Fruit fly (Drosophila melanogaster) whole organism: Measurements from ENCODE around the gene Agpat3.

Experiments
- CG8478 ChIP-seq: fragments of >200 bp; optimal IDR thresholded peaks from 2 replicates; lab custom pipeline; 2018; ENCODE audit warnings: inconsistent platforms
- Dll ChIP-seq: fragments of >200 bp; optimal IDR thresholded peaks from 2 replicates; lab custom pipeline; 2017
- EcR ChIP-seq, 2 experiments: fragments of >200 bp; optimal IDR thresholded peaks; 2 replicates each; lab custom pipeline; 2017; ENCODE audit warnings: missing biosample characterization in 2 of 2, missing genetic modification characterization in 2 of 2, missing genetic modification reagents in 2 of 2
- pan ChIP-seq: fragments of >200 bp; optimal IDR thresholded peaks from 2 replicates; lab custom pipeline; 2017
- psq ChIP-seq: fragments of >200 bp; optimal IDR thresholded peaks from 2 replicates; lab custom pipeline; 2017
- usp ChIP-seq: fragments of >200 bp; optimal IDR thresholded peaks from 2 replicates; lab custom pipeline; 2017; ENCODE audit warnings: missing biosample characterization, missing genetic modification characterization, mixed read lengths

Gene Agpat3

DNA sequence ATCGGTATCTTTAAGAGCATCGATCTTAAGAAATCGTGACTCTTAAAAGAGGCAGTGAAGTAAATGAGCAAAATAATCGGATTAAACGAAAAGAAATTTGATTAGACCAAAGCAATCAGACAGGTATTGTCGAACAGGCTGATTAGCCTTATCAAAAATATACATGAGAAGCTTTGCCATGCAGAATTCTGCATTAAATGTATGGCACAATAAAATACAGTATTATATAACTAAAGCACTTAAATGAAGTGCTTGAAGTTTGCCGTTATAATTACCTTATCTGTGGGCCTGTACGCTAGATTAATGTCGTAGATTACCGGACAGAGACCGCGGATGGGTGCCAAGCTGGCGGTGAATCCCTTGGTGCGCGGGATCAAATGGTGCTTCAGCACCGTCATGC is 2.7 kb downstream of the Agpat3 start:
- TF ChIP-seq EcR (GFP tag; optimal IDR thresholded peaks at IDR 0.05; lab: Kevin White, UChicago) (no peak), psq (lab: Kevin White, UChicago) (no peak), CG8478 (lab: Kevin White, UChicago) (no peak), Dll (lab: Kevin White, UChicago) (no peak), pan (lab: Kevin White, UChicago) (no peak), usp (no peak)

DNA sequence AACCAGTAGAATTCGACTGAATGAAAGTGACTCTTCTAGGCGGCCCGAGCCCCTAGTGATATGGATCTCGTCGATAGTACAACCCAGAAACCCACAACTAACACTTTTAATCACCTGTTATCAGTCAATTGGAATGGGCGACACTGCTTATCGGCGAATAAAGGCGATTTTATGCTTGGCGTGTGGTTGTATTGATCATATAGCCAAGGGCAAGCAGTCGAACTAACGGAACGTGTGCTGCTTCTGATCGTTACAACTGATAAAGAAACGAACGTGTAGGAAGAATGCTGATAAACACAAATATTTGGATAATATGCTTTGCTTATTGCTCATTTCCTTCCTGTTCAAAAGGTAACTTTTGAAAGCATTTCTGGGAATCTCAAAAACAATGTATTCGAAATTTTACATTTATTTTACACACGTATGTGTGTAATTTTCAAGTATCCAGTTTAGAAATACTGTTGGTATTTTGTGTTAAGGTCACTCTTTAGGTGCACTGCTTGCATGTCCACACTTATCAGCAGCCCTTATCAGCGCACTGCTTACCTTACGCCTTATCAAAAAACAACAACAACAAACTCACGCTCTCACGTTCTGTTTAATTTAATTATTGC is 4.5 kb downstream of the Agpat3 start, which contains the start of gene Agpat4:
Agpat4 (minus strand) TSS at position 387 of the 614 bp plus-strand sequence.
- TF ChIP-seq pan (lab: Kevin White, UChicago): no peak
- TF ChIP-seq CG8478 (lab: Kevin White, UChicago): no peak
- TF ChIP-seq EcR (GFP tag; optimal IDR thresholded peaks at IDR 0.05; lab: Kevin White, UChicago): no peak
- TF ChIP-seq usp: no peak
- no peak for TF ChIP-seq psq (lab: Kevin White, UChicago)
- no peak for TF ChIP-seq Dll (lab: Kevin White, UChicago)

DNA sequence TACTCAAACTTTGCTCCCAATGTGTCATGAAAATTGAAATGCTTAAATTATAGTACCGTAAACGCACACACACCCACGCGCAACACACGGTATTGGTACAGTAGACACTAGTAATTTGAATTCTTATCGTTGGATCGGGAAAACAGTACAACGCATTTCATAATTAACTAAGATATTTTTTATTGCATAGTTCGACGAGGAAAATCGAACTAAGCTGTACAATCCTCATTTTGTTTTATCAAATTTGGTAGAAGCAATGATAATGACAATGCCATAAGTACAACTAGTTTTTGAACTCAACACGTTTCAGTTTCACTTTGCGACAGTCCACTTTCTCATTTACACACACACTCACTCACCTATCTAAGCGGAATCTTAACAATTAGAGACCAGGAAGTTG is 5.0 kb downstream of the Agpat3 start:
- TF ChIP-seq psq (lab: Kevin White, UChicago) (no peak), usp (no peak), Dll (lab: Kevin White, UChicago) (no peak), CG8478 (lab: Kevin White, UChicago) (no peak), pan (lab: Kevin White, UChicago) (no peak)

DNA sequence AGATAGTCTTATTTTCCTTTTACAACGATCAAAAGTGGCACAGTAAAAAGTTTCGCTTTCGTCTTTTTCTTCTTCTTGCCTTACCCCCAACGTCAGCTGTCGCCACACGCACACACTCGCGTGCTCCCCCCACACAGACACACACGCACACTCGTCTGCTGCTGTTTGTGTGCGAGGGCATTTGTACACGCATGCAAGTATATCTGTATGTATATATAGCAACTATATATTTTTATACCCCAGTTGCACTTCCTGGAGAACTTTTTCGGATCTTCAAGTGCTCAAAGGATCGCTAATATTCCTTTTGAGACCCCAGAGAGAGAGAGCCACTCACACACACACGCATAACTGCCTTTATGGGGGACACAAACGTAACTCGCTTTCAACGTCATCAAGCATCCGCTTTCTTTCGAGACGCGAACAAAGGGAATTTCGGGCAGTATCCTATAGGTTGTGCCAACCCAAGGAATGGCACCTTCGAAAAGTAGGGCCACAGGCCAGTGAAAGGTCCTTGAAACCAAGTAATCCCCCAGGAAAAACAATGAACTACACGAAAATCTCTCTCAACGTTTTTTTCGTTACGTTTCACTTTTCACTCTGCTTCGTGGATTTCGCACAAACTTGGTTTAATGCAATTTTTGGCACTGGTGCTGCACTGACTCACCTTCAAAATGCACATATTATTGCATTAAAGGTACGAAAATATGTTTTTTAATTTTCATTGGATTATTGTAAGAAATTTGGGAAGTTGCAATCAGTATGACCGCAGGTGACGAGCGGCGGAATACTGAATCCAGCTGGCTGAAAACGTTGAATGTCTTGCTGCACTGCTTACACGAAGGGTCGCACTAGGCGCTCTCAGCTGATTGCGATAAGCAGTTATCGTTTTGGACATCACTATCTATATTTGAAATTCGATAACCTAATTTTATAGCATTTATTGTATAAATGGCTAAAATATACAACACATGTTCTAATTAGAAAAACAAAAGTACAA is 7.7 kb downstream of the Agpat3 start, which contains the start of gene roq:
roq (minus strand) TSS at position 799 of the 997 bp plus-strand sequence.
- no peak for TF ChIP-seq Dll (lab: Kevin White, UChicago)
- no peak for TF ChIP-seq usp
- peak; percentile 9 for TF ChIP-seq CG8478 (lab: Kevin White, UChicago)

DNA sequence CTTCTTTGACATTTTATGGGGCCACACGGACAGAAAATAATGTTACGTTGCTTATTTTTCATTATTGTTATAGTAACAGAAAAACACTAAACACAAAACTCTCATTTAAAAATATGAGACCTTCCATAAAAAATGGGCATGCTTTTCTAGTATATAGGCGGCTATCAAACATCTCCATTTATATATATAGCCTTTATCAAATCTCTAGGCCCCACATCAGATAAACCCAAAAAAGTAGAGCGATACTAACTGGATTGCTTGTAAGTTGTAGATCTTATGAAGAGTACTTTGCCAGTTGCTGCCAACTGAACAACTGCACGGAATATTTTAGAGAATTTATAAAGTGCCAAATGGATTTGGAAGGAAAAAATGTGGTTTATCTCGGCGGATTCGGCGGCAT is 16.2 kb downstream of the Agpat3 start, which contains the start of gene CG18814:
CG18814 (plus strand) TSS at position 301 of the 400 bp plus-strand sequence.
- no peak for TF ChIP-seq usp
- no peak for TF ChIP-seq EcR (GFP tag; optimal IDR thresholded peaks at IDR 0.05; lab: Kevin White, UChicago)
- no peak for TF ChIP-seq Dll (lab: Kevin White, UChicago)
- TF ChIP-seq psq (lab: Kevin White, UChicago): no peak
- TF ChIP-seq pan (lab: Kevin White, UChicago): no peak
- no peak for TF ChIP-seq CG8478 (lab: Kevin White, UChicago)

DNA sequence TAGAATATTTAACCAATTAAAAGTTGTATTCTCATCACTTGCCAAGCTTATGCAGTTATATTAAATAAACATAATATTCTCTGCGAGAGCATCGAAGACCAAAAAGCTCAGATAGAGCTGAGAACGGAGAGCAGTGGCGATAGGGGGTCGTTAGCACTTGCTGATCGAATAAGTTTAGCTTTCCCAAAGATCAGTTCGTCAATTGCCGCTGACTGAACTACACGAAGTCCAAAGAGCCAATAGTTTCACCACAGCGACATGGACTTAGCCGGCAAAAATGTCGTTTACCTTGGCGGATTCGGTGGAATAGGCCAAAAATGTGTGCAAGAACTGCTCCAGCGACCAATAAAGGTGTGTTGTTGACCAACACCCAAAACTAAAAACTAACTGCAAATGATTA is 17.6 kb downstream of the Agpat3 start, which contains the start of gene CG4842:
CG4842 (plus strand) TSS at position 191 of the 400 bp plus-strand sequence.
- no peak for TF ChIP-seq usp
- no peak for TF ChIP-seq pan (lab: Kevin White, UChicago)
- no peak for TF ChIP-seq psq (lab: Kevin White, UChicago)
- no peak for TF ChIP-seq Dll (lab: Kevin White, UChicago)
- TF ChIP-seq EcR (GFP tag; optimal IDR thresholded peaks at IDR 0.05; lab: Kevin White, UChicago): no peak
- TF ChIP-seq CG8478 (lab: Kevin White, UChicago): no peak

- no peak for TF ChIP-seq psq (lab: Kevin White, UChicago)
- TF ChIP-seq CG8478 (lab: Kevin White, UChicago): no peak
- no peak for TF ChIP-seq pan (lab: Kevin White, UChicago)
- TF ChIP-seq EcR (GFP tag; optimal IDR thresholded peaks at IDR 0.05; lab: Kevin White, UChicago): no peak
- TF ChIP-seq usp: no peak
- TF ChIP-seq Dll (lab: Kevin White, UChicago): no peak
Observed at dm6 chr3L:16367240-16367639, 18.5 kb downstream of the Agpat3 start, which contains the start of gene Cpr72Ec. Gene Cpr72Ec, minus strand, starts transcription at chr3L:16367340.

DNA sequence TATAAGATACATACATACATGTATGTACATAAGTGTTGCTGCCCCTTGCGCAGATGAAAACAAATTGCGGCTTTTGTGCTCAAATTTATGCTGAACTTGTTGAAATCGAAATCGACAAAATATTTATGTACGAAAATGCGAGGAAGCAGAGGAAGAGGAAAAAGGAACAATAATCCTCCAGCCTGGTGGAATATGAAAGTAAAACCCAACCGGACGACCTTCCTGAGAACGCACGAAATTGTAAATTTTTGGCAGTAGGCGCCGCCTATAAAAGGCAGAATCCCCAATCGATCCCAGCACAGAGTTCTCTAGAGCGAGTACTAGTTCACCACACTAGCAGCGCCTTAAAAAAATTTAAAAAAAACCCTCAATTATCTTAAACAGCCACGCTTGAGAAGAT is 21.2 kb downstream of the Agpat3 start, which contains the start of gene Cpr72Eb:
Cpr72Eb (plus strand) TSS at position 301 of the 400 bp plus-strand sequence.
- TF ChIP-seq usp: no peak
- TF ChIP-seq EcR (GFP tag; optimal IDR thresholded peaks at IDR 0.05; lab: Kevin White, UChicago): no peak
- no peak for TF ChIP-seq CG8478 (lab: Kevin White, UChicago)
- TF ChIP-seq pan (lab: Kevin White, UChicago): no peak
- TF ChIP-seq Dll (lab: Kevin White, UChicago): no peak

DNA sequence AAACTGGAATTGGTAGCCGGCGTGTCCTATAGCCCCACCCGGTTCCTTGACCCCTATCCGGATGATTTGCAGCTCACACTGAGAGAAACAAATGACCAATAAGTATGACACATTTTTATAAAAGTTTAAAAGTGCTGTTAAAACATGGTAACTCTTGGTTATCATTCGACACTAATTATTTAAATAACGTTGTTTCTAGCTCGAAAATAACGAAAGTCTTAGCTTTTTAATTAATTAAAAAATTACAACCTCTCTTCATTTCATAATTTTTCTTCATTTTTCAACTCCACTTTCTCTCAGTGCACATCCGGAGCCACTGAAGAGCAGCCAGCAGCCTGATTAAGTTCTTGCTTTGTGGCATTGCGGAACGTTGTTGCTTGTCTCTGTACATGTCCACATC is 21.6 kb downstream of the Agpat3 start:
- TF ChIP-seq Dll (lab: Kevin White, UChicago) (no peak), EcR (GFP tag; optimal IDR thresholded peaks at IDR 0.05; lab: Kevin White, UChicago) (no peak), psq (lab: Kevin White, UChicago) (no peak), usp (no peak), pan (lab: Kevin White, UChicago) (no peak), CG8478 (lab: Kevin White, UChicago) (no peak)

DNA sequence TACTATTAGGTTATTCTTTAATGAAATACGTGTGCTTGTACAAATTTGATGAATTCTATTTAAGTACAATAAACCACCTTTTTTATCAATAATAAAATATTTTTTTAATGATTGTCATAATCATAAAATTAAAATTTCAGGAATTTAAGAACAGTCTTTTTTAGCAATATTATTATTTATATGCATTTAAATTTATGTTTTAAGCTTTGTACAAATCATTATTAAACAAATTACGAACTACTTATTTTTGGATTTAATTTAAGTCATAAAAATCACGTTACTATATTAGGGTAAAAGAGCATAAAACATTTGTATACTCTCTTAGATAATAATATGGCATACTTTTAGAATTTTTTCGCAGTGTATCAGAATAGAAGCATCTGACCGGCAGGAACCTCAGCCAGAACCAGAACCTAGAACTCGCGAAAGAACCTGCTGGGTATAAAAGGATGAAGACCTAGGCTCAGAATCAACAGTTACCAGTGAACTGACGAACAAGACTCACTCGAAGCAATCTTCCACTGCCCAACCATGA is 23.6 kb downstream of the Agpat3 start, which contains the start of gene Cpr72Ea:
Cpr72Ea (plus strand) TSS at position 485 of the 535 bp plus-strand sequence.
- TF ChIP-seq Dll (lab: Kevin White, UChicago) (no peak), usp (no peak), pan (lab: Kevin White, UChicago) (no peak), CG8478 (lab: Kevin White, UChicago) (no peak), psq (lab: Kevin White, UChicago) (no peak), EcR (GFP tag; optimal IDR thresholded peaks at IDR 0.05; lab: Kevin White, UChicago) (no peak)
